Fruit fly (Drosophila melanogaster) whole organism: Measurements from ENCODE around the gene Gagr.

Experiments used
- CG8478 ChIP-seq: fragments of >200 bp; optimal IDR thresholded peaks from 2 replicates; lab custom pipeline; 2018; ENCODE audit warnings: inconsistent platforms
- Dll ChIP-seq: fragments of >200 bp; optimal IDR thresholded peaks from 2 replicates; lab custom pipeline; 2017
- EcR ChIP-seq, 2 experiments: fragments of >200 bp; optimal IDR thresholded peaks; 2 replicates each; lab custom pipeline; 2017; ENCODE audit warnings: missing biosample characterization in 2 of 2, missing genetic modification characterization in 2 of 2, missing genetic modification reagents in 2 of 2
- pan ChIP-seq: fragments of >200 bp; optimal IDR thresholded peaks from 2 replicates; lab custom pipeline; 2017
- psq ChIP-seq: fragments of >200 bp; optimal IDR thresholded peaks from 2 replicates; lab custom pipeline; 2017
- usp ChIP-seq: fragments of >200 bp; optimal IDR thresholded peaks from 2 replicates; lab custom pipeline; 2017; ENCODE audit warnings: missing biosample characterization, missing genetic modification characterization, mixed read lengths

Gagr gene

dm6 chr3L:16362119-16362653, 32.2 kb upstream of the Gagr start, which contains the start of gene Cpr72Ea:
Gene Cpr72Ea, plus strand, starts transcription at chr3L:16362603.
- no peak for TF ChIP-seq psq (lab: Kevin White, UChicago)
- no peak for TF ChIP-seq pan (lab: Kevin White, UChicago)
- no peak for TF ChIP-seq usp (GFP tag; lab: Kevin White, UChicago)
- no peak for TF ChIP-seq Dll (lab: Kevin White, UChicago)
- no peak for TF ChIP-seq EcR (GFP tag; optimal IDR thresholded peaks at IDR 0.05; lab: Kevin White, UChicago)
- TF ChIP-seq CG8478: no peak

DNA sequence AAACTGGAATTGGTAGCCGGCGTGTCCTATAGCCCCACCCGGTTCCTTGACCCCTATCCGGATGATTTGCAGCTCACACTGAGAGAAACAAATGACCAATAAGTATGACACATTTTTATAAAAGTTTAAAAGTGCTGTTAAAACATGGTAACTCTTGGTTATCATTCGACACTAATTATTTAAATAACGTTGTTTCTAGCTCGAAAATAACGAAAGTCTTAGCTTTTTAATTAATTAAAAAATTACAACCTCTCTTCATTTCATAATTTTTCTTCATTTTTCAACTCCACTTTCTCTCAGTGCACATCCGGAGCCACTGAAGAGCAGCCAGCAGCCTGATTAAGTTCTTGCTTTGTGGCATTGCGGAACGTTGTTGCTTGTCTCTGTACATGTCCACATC, 30.2 kb upstream of the Gagr start:
- no peak for TF ChIP-seq EcR (GFP tag; optimal IDR thresholded peaks at IDR 0.05; lab: Kevin White, UChicago)
- TF ChIP-seq Dll (lab: Kevin White, UChicago): no peak
- TF ChIP-seq pan (lab: Kevin White, UChicago): no peak
- TF ChIP-seq psq (lab: Kevin White, UChicago): no peak
- no peak for TF ChIP-seq CG8478
- no peak for TF ChIP-seq usp (GFP tag; lab: Kevin White, UChicago)

dm6 chr3L:16364599-16364998, 29.8 kb upstream of the Gagr start, which contains the start of gene Cpr72Eb:
Gene Cpr72Eb, plus strand, starts transcription at chr3L:16364899.
- TF ChIP-seq usp (GFP tag; lab: Kevin White, UChicago) (no peak), CG8478 (no peak), Dll (lab: Kevin White, UChicago) (no peak), pan (lab: Kevin White, UChicago) (no peak), EcR (GFP tag; optimal IDR thresholded peaks at IDR 0.05; lab: Kevin White, UChicago) (no peak), psq (lab: Kevin White, UChicago) (no peak)

DNA sequence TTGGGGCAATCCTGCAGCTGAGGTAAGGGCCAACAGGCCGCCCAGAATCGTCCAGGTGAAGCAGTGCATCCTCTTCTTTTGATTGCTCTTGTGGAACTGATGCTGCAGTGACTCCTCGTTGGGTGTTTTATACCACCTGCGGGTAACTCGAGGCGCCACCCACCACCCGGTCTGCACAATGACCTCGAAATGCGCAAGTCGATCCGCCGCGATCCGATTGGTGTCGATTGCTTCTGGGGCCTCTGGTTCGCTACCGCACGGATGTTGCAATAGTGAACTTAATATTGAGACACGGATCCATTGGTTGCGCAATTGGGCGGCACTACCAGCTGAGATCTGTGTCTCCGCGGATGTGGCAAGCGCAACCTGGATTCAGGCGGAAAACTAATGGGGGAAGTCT, 27.1 kb upstream of the Gagr start, which contains the start of gene Cpr72Ec:
Gene Cpr72Ec (minus strand): TSS at position 101 of the 400 bp plus-strand sequence.
- TF ChIP-seq usp (GFP tag; lab: Kevin White, UChicago): no peak
- TF ChIP-seq psq (lab: Kevin White, UChicago): no peak
- TF ChIP-seq CG8478: no peak

- TF ChIP-seq pan (lab: Kevin White, UChicago): no peak
- TF ChIP-seq EcR (GFP tag; optimal IDR thresholded peaks at IDR 0.05; lab: Kevin White, UChicago): no peak
- no peak for TF ChIP-seq psq (lab: Kevin White, UChicago)
- no peak for TF ChIP-seq Dll (lab: Kevin White, UChicago)
- TF ChIP-seq CG8478: no peak
- TF ChIP-seq usp (GFP tag; lab: Kevin White, UChicago): no peak
These were observed 26.2 kb upstream of the Gagr start, which contains the start of gene CG4842 for dm6 chr3L:16368199-16368598. Gene CG4842, plus strand, starts transcription at chr3L:16368389.

DNA sequence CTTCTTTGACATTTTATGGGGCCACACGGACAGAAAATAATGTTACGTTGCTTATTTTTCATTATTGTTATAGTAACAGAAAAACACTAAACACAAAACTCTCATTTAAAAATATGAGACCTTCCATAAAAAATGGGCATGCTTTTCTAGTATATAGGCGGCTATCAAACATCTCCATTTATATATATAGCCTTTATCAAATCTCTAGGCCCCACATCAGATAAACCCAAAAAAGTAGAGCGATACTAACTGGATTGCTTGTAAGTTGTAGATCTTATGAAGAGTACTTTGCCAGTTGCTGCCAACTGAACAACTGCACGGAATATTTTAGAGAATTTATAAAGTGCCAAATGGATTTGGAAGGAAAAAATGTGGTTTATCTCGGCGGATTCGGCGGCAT, 24.9 kb upstream of the Gagr start, which contains the start of gene CG18814:
Gene CG18814 (plus strand): TSS at position 301 of the 400 bp plus-strand sequence.
- no peak for TF ChIP-seq CG8478
- no peak for TF ChIP-seq Dll (lab: Kevin White, UChicago)
- TF ChIP-seq EcR (GFP tag; optimal IDR thresholded peaks at IDR 0.05; lab: Kevin White, UChicago): no peak

DNA sequence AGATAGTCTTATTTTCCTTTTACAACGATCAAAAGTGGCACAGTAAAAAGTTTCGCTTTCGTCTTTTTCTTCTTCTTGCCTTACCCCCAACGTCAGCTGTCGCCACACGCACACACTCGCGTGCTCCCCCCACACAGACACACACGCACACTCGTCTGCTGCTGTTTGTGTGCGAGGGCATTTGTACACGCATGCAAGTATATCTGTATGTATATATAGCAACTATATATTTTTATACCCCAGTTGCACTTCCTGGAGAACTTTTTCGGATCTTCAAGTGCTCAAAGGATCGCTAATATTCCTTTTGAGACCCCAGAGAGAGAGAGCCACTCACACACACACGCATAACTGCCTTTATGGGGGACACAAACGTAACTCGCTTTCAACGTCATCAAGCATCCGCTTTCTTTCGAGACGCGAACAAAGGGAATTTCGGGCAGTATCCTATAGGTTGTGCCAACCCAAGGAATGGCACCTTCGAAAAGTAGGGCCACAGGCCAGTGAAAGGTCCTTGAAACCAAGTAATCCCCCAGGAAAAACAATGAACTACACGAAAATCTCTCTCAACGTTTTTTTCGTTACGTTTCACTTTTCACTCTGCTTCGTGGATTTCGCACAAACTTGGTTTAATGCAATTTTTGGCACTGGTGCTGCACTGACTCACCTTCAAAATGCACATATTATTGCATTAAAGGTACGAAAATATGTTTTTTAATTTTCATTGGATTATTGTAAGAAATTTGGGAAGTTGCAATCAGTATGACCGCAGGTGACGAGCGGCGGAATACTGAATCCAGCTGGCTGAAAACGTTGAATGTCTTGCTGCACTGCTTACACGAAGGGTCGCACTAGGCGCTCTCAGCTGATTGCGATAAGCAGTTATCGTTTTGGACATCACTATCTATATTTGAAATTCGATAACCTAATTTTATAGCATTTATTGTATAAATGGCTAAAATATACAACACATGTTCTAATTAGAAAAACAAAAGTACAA, 16.3 kb upstream of the Gagr start, which contains the start of gene roq:
Gene roq (minus strand): TSS at position 799 of the 997 bp plus-strand sequence.
- TF ChIP-seq psq (lab: Kevin White, UChicago) (no peak), CG8478 (peak; percentile 9)

dm6 chr3L:16380770-16381169, 13.6 kb upstream of the Gagr start:
- no peak for TF ChIP-seq Dll (lab: Kevin White, UChicago)
- TF ChIP-seq CG8478: no peak
- no peak for TF ChIP-seq psq (lab: Kevin White, UChicago)
- no peak for TF ChIP-seq pan (lab: Kevin White, UChicago)
- TF ChIP-seq EcR (GFP tag; optimal IDR thresholded peaks at IDR 0.05; lab: Kevin White, UChicago): no peak
- TF ChIP-seq usp (GFP tag; lab: Kevin White, UChicago): no peak

DNA sequence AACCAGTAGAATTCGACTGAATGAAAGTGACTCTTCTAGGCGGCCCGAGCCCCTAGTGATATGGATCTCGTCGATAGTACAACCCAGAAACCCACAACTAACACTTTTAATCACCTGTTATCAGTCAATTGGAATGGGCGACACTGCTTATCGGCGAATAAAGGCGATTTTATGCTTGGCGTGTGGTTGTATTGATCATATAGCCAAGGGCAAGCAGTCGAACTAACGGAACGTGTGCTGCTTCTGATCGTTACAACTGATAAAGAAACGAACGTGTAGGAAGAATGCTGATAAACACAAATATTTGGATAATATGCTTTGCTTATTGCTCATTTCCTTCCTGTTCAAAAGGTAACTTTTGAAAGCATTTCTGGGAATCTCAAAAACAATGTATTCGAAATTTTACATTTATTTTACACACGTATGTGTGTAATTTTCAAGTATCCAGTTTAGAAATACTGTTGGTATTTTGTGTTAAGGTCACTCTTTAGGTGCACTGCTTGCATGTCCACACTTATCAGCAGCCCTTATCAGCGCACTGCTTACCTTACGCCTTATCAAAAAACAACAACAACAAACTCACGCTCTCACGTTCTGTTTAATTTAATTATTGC, 13.1 kb upstream of the Gagr start, which contains the start of gene Agpat4:
Gene Agpat4 (minus strand): TSS at position 387 of the 614 bp plus-strand sequence.
- no peak for TF ChIP-seq EcR (GFP tag; optimal IDR thresholded peaks at IDR 0.05; lab: Kevin White, UChicago)
- TF ChIP-seq CG8478: no peak
- no peak for TF ChIP-seq usp (GFP tag; lab: Kevin White, UChicago)
- no peak for TF ChIP-seq Dll (lab: Kevin White, UChicago)
- TF ChIP-seq pan (lab: Kevin White, UChicago): no peak
- no peak for TF ChIP-seq psq (lab: Kevin White, UChicago)

DNA sequence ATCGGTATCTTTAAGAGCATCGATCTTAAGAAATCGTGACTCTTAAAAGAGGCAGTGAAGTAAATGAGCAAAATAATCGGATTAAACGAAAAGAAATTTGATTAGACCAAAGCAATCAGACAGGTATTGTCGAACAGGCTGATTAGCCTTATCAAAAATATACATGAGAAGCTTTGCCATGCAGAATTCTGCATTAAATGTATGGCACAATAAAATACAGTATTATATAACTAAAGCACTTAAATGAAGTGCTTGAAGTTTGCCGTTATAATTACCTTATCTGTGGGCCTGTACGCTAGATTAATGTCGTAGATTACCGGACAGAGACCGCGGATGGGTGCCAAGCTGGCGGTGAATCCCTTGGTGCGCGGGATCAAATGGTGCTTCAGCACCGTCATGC, 11.3 kb upstream of the Gagr start:
- TF ChIP-seq Dll (lab: Kevin White, UChicago): no peak
- no peak for TF ChIP-seq pan (lab: Kevin White, UChicago)
- no peak for TF ChIP-seq psq (lab: Kevin White, UChicago)
- no peak for TF ChIP-seq CG8478

DNA sequence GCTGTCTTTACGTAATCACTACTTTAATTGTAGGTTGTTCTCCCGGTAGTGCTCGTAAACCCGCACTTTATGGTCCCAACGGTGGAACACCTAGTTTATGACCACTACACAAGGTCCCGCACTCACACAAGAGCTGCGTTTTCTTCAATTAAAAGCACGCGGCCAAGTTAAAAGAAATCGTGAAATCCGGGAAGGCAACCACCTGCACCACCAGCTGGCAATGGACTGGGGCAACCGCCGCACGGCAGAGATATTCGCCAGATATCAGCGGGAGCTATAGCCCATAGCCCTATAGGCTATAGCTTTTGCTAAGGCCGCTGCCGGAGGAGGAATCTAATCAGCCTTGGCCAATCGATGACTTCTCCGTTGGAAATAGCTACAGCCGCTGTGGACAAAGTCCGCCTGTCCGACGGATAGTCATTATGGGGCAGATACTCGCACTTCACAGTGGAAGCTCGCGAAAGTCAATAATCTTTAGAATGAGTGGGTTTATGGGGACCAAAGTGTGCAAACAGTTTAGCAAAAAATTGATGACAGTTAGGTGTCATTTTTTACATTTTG, 10.2 kb upstream of the Gagr start:
- no peak for TF ChIP-seq Dll (lab: Kevin White, UChicago)
- TF ChIP-seq EcR (GFP tag; optimal IDR thresholded peaks at IDR 0.05; lab: Kevin White, UChicago): no peak
- TF ChIP-seq usp (GFP tag; lab: Kevin White, UChicago): no peak
- TF ChIP-seq CG8478: no peak
- no peak for TF ChIP-seq pan (lab: Kevin White, UChicago)
- no peak for TF ChIP-seq psq (lab: Kevin White, UChicago)
